Fruit fly (Drosophila melanogaster) Kc167 (cell line): ENCODE data around the gene CG18269.

Experiments
- Myc ChIP-seq: fragments of >200 bp; optimal IDR thresholded peaks from 2 replicates; lab custom pipeline; 2017; ENCODE audit warnings: missing external identifiers
- Sin3A ChIP-seq: fragments of >200 bp; optimal IDR thresholded peaks from 2 replicates; lab custom pipeline; 2018; ENCODE audit warnings: missing external identifiers
- h ChIP-seq: fragments of >200 bp; optimal IDR thresholded peaks from 3 replicates; lab custom pipeline; 2018; ENCODE audit warnings: missing external identifiers
- insv ChIP-seq: fragments of >200 bp; optimal IDR thresholded peaks from 3 replicates; lab custom pipeline; 2018; ENCODE audit warnings: missing external identifiers
- psq ChIP-seq: fragments of >200 bp; optimal IDR thresholded peaks from 2 replicates; lab custom pipeline; 2017; ENCODE audit warnings: missing external identifiers
- ttk ChIP-seq: sonication (Bioruptor generic); optimal IDR thresholded peaks from 2 replicates; lab custom pipeline; 2017; ENCODE audit warnings: missing external identifiers

dm6 chr2L:5520757-5521156 is 30.9 kb upstream of the CG18269 start:
- TF ChIP-seq insv (lab: Kevin White, UChicago) (no peak), ttk (no peak), Myc (lab: Kevin White, UChicago) (no peak), psq (lab: Kevin White, UChicago) (no peak), h (lab: Kevin White, UChicago) (no peak), Sin3A (lab: Kevin White, UChicago) (no peak)
